Worm (Caenorhabditis elegans): ENCODE data around the gene R09E10.1.

The R09E10.1 gene

ce11 chrIV:10281482-10281881 lies 41.1 kb downstream of the R09E10.1 start, which contains the start of gene thk-1:
TSS of gene thk-1 (minus strand) at chrIV:10281582.
- TF ChIP-seq fkh-10 (GFP tag; optimal IDR thresholded peaks at IDR 0.05), result no peak
- no peak for TF ChIP-seq pha-2 (tag; optimal IDR thresholded peaks at IDR 0.05)
- no peak for TF ChIP-seq nhr-232 (tag; optimal IDR thresholded peaks at IDR 0.05)
- TF ChIP-seq ceh-30 (tag; optimal IDR thresholded peaks at IDR 0.05), result no peak
- no peak for TF ChIP-seq lin-11 (tag; optimal IDR thresholded peaks at IDR 0.05)
- no peak for TF ChIP-seq ztf-16 (tag; optimal IDR thresholded peaks at IDR 0.05)
- TF ChIP-seq eyg-1 (tag; optimal IDR thresholded peaks at IDR 0.05), result no peak
- no peak for TF ChIP-seq pros-1 (tag; optimal IDR thresholded peaks at IDR 0.05)
- TF ChIP-seq fkh-6 (tag; optimal IDR thresholded peaks at IDR 0.05), result no peak
- no peak for TF ChIP-seq zip-5 (tag; optimal IDR thresholded peaks at IDR 0.05)
- TF ChIP-seq Y22D7AL.16 (tag; optimal IDR thresholded peaks at IDR 0.05), result no peak
- TF ChIP-seq elt-4 (tag; optimal IDR thresholded peaks at IDR 0.05), result no peak

ce11 chrIV:10277716-10278115 lies 44.8 kb downstream of the R09E10.1 start, which contains the start of gene Y43C5A.4:
TSS of gene Y43C5A.4 (plus strand) at chrIV:10278016.
- no peak for TF ChIP-seq tbx-7 (tag; optimal IDR thresholded peaks at IDR 0.05)
- TF ChIP-seq unc-42 (tag; optimal IDR thresholded peaks at IDR 0.05), result no peak

- TF ChIP-seq ceh-48 (tag; optimal IDR thresholded peaks at IDR 0.05) (no peak), ceh-18 (tag; optimal IDR thresholded peaks at IDR 0.05) (no peak), ref-2 (tag; optimal IDR thresholded peaks at IDR 0.05) (no peak), hlh-8 (tag; optimal IDR thresholded peaks at IDR 0.05) (no peak), pat-9 (tag; optimal IDR thresholded peaks at IDR 0.05) (no peak), zip-5 (tag; optimal IDR thresholded peaks at IDR 0.05) (no peak), ceh-22 (tag; optimal IDR thresholded peaks at IDR 0.05) (no peak), odd-2 (tag; optimal IDR thresholded peaks at IDR 0.05) (no peak), lin-11 (tag; optimal IDR thresholded peaks at IDR 0.05) (no peak), syd-9 (tag; optimal IDR thresholded peaks at IDR 0.05) (no peak), ttx-3 (tag; optimal IDR thresholded peaks at IDR 0.05) (no peak), C08G9.2 (tag; optimal IDR thresholded peaks at IDR 0.05) (no peak), pha-2 (tag; optimal IDR thresholded peaks at IDR 0.05) (no peak), unc-42 (tag; optimal IDR thresholded peaks at IDR 0.05) (no peak), pax-1 (tag; optimal IDR thresholded peaks at IDR 0.05) (no peak), eyg-1 (tag; optimal IDR thresholded peaks at IDR 0.05) (no peak), ztf-16 (tag; optimal IDR thresholded peaks at IDR 0.05) (no peak), ets-4 (tag; optimal IDR thresholded peaks at IDR 0.05) (no peak)
Measured at ce11 chrIV:10276960-10277359, 45.6 kb downstream of the R09E10.1 start, which contains the start of gene Y43C5A.7. TSS of gene Y43C5A.7 (plus strand) at chrIV:10277260.

ce11 chrIV:10275050-10275449 lies 47.5 kb downstream of the R09E10.1 start:
- no peak for TF ChIP-seq Y22D7AL.16 (tag; optimal IDR thresholded peaks at IDR 0.05)
- TF ChIP-seq rnt-1 (tag; optimal IDR thresholded peaks at IDR 0.05), result no peak
- no peak for TF ChIP-seq pax-1 (tag; optimal IDR thresholded peaks at IDR 0.05)
- no peak for TF ChIP-seq elt-2 (tag; optimal IDR thresholded peaks at IDR 0.05)
- TF ChIP-seq npax-4 (tag; optimal IDR thresholded peaks at IDR 0.05), result no peak
- TF ChIP-seq nhr-11 (tag; optimal IDR thresholded peaks at IDR 0.05), result no peak
- TF ChIP-seq hlh-13 (GFP tag; optimal IDR thresholded peaks at IDR 0.05), result no peak
- TF ChIP-seq pha-4 (tag; optimal IDR thresholded peaks at IDR 0.05), result no peak
- TF ChIP-seq ceh-30 (tag; optimal IDR thresholded peaks at IDR 0.05), result no peak
- TF ChIP-seq ceh-9 (tag; optimal IDR thresholded peaks at IDR 0.05), result no peak
- TF ChIP-seq unc-3 (GFP tag; conservative IDR thresholded peaks at IDR 0.05), result no peak
- no peak for TF ChIP-seq unc-3 (tag; optimal IDR thresholded peaks at IDR 0.05)
- no peak for TF ChIP-seq ceh-45 (GFP tag; IDR thresholded peaks at IDR 0.05)
- no peak for TF ChIP-seq ceh-19 (GFP tag; optimal IDR thresholded peaks at IDR 0.05)
- TF ChIP-seq dmd-4 (tag; optimal IDR thresholded peaks at IDR 0.05; ENCODE audit: borderline replicate concordance), result no peak
- TF ChIP-seq F13H6.1 (tag; optimal IDR thresholded peaks at IDR 0.05), result no peak
